Worm (Caenorhabditis elegans): ENCODE measurements around the gene josd-1.
"Not testable (repeated sequence)": the region's sequence is repeated elsewhere in the genome, so short reads cannot be mapped to it uniquely, and the experiment has no call there.

josd-1 gene

DNA sequence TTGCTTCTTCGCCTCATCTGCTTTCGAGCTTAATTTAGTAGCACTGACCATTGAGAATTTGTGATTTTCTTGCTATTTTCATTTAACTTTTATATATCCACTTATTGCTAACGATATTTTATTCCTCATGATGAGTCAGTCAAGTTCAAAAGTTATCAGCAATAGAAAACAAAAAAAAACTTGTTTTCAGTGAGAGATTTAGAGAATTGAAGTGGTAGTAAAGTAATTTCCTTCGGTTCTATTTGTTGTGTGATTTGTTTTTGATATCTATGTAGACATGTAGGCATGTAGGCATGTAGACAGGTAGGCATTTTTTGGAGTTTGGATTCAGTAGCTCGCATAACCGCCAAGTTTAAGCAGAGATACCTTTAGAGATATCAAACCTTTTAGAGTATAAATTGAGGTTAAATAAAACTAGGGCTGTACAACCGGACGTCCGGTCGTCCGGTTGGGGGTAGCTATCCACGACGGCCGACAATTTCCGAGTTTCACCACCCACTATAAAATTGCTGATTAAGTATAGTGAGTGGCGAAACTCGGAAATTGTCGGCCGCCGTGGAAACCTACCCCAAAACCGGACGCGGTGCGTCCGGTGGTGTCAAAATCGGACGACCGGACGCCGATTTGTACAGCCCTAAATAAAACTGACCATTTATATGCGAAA, 4.6 kb downstream of the josd-1 start, which contains the start of gene Y71H2AR.2:
TSS of gene Y71H2AR.2 (minus strand) at position 51 of the 664 bp plus-strand sequence.
- TF ChIP-seq tab-1 (GFP tag; IDR thresholded peaks at IDR 0.05) (no peak), klf-2 (GFP tag; conservative IDR thresholded peaks at IDR 0.05) (no peak), ztf-23 (GFP tag; IDR thresholded peaks at IDR 0.05) (no peak), ztf-29 (GFP tag; IDR thresholded peaks at IDR 0.05) (no peak), med-1 (GFP tag; optimal IDR thresholded peaks at IDR 0.05; ENCODE audit: insufficient read depth) (no peak)

DNA sequence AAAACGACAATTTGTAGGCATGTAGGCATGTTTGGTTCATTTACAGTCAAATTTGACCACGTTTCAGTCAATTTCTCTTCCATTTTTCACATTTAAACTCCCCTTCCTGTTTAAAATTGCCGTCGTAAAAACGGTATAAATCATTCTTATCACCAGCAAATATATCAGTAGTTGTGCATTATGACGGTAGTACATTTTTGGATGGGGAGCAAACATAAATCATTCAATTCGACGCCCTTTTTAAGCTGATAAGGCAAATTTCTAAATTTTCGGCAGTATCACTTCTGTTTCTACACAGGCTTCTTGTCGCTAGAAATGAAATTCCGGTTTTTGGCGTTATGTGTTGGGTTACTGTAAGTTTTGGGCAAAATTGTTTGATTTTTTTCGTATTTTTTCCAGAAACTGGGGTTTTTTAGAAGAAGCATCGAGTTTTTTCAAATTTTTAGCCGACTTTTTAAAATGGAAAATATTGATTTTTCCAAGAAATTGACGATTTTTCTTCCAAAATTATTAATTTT, 5.5 kb downstream of the josd-1 start, which contains the start of gene H34I24.2:
TSS of gene H34I24.2 (plus strand) at position 189 of the 518 bp plus-strand sequence.
- no peak for TF ChIP-seq ztf-23 (GFP tag; IDR thresholded peaks at IDR 0.05)
- no peak for TF ChIP-seq ref-1 (GFP tag; conservative IDR thresholded peaks at IDR 0.05)
- TF ChIP-seq T22C8.4 (GFP tag; IDR thresholded peaks at IDR 0.05), result no peak
- TF ChIP-seq klf-2 (GFP tag; conservative IDR thresholded peaks at IDR 0.05), result no peak
- TF ChIP-seq ztf-29 (GFP tag; IDR thresholded peaks at IDR 0.05), result no peak
- no peak for TF ChIP-seq med-1 (GFP tag; optimal IDR thresholded peaks at IDR 0.05; ENCODE audit: insufficient read depth)
- TF ChIP-seq cog-1 (tag; optimal IDR thresholded peaks at IDR 0.05), result no peak
- no peak for TF ChIP-seq tab-1 (GFP tag; IDR thresholded peaks at IDR 0.05)
- TF ChIP-seq flt-1 (GFP tag; IDR thresholded peaks at IDR 0.05), result no peak

DNA sequence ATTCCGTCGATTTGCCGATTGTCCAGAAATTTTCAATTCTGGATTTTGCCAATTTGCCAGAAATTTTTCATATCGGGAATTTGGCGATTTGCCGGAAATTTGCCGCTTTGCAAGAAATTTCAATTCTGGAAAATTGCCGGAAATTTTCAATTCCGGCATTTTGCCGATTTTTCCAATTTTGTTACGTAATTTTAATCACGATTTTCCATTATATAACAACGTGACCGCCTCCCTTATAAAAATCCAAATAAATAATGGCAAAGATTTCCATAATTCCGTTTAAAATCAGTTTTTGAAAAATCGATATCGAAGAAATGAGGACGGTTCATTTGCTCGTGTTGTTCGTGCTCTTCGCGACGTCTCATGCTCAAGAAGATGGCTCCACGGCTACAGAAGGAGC, 10.3 kb downstream of the josd-1 start, which contains the start of gene H34I24.1:
TSS of gene H34I24.1 (plus strand) at position 301 of the 400 bp plus-strand sequence.
- not testable (repeated sequence) for TF ChIP-seq tab-1 (GFP tag; IDR thresholded peaks at IDR 0.05); cog-1 (tag; optimal IDR thresholded peaks at IDR 0.05); ztf-23 (GFP tag; IDR thresholded peaks at IDR 0.05)

DNA sequence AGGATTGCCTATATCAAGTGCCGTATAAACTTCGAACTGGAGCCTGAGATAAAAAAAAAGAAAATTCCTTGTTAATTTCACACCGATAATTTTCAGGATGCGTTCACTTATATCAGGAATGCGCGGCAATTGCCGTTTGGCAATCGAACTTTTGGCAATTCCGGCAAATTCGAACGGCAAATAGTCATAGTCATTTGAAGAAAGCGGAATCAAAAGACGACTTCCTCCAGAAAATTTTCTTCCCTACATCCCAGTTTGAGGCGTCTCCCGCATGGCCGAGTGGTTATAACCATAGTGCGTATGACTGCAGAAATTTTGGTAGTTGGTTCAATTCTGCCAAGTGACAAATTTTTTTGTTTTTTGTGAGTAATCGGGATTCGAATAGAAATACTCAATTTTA, 19.5 kb downstream of the josd-1 start, which contains the start of gene F56F11.4:
TSS of gene F56F11.4 (plus strand) at position 301 of the 400 bp plus-strand sequence.
- TF ChIP-seq tab-1 (GFP tag; IDR thresholded peaks at IDR 0.05) (no peak), T22C8.4 (GFP tag; IDR thresholded peaks at IDR 0.05) (no peak), ztf-23 (GFP tag; IDR thresholded peaks at IDR 0.05) (no peak), klf-2 (GFP tag; conservative IDR thresholded peaks at IDR 0.05) (no peak), ztf-29 (GFP tag; IDR thresholded peaks at IDR 0.05) (no peak), cog-1 (tag; optimal IDR thresholded peaks at IDR 0.05) (no peak), ref-1 (GFP tag; conservative IDR thresholded peaks at IDR 0.05) (no peak), flt-1 (GFP tag; IDR thresholded peaks at IDR 0.05) (no peak), med-1 (GFP tag; optimal IDR thresholded peaks at IDR 0.05; ENCODE audit: insufficient read depth) (no peak)

DNA sequence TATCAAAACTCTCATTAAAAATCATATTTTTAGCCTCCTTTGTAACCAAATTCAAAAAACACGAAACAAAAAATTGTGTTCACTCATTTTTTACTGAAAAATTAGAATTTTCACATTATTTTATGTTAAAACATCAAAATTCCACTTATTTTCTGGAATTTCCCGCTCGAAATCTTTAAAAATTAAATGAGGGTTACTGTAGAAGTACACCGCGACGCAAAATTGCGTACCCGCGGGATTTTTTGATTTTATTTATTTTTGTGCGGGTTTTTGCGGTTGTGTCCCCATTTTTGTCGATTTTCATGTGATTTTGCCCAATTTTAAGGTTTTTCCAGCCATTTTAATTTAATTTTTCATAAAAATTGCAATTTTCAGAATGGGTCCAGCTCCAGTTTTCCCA, 21.9 kb downstream of the josd-1 start:
- no peak for TF ChIP-seq ztf-23 (GFP tag; IDR thresholded peaks at IDR 0.05)
- no peak for TF ChIP-seq cog-1 (tag; optimal IDR thresholded peaks at IDR 0.05)
- no peak for TF ChIP-seq ztf-29 (GFP tag; IDR thresholded peaks at IDR 0.05)
- no peak for TF ChIP-seq med-1 (GFP tag; optimal IDR thresholded peaks at IDR 0.05; ENCODE audit: insufficient read depth)
- no peak for TF ChIP-seq flt-1 (GFP tag; IDR thresholded peaks at IDR 0.05)
- no peak for TF ChIP-seq klf-2 (GFP tag; conservative IDR thresholded peaks at IDR 0.05)
- no peak for TF ChIP-seq ref-1 (GFP tag; conservative IDR thresholded peaks at IDR 0.05)
- no peak for TF ChIP-seq tab-1 (GFP tag; IDR thresholded peaks at IDR 0.05)
- TF ChIP-seq T22C8.4 (GFP tag; IDR thresholded peaks at IDR 0.05), result no peak

DNA sequence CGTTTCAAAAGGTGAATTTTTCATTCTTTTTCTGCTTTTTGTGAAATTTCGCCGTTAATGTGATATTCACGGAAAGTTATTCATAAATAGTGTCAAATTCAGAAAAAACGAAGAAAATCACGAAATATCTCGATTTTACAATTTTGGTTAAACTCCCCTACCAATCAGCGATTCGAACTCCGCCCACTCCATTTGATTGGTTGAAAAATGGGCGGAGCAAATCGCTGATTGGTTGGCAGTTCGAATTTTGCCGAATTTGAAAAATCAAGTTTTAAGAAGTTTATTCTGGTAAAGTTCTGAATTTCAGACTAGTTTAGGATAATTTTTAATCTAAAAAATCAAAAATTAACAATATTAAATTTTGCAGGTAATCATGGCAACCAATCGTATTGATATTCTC, 28.2 kb downstream of the josd-1 start:
- TF ChIP-seq ref-1 (GFP tag; conservative IDR thresholded peaks at IDR 0.05), result no peak
- TF ChIP-seq med-1 (GFP tag; optimal IDR thresholded peaks at IDR 0.05; ENCODE audit: insufficient read depth), result no peak
- no peak for TF ChIP-seq T22C8.4 (GFP tag; IDR thresholded peaks at IDR 0.05)
- TF ChIP-seq ztf-23 (GFP tag; IDR thresholded peaks at IDR 0.05), result no peak
- TF ChIP-seq cog-1 (tag; optimal IDR thresholded peaks at IDR 0.05), result no peak
- TF ChIP-seq klf-2 (GFP tag; conservative IDR thresholded peaks at IDR 0.05), result no peak
- TF ChIP-seq tab-1 (GFP tag; IDR thresholded peaks at IDR 0.05), result no peak
- no peak for TF ChIP-seq ztf-29 (GFP tag; IDR thresholded peaks at IDR 0.05)
- TF ChIP-seq flt-1 (GFP tag; IDR thresholded peaks at IDR 0.05), result no peak

DNA sequence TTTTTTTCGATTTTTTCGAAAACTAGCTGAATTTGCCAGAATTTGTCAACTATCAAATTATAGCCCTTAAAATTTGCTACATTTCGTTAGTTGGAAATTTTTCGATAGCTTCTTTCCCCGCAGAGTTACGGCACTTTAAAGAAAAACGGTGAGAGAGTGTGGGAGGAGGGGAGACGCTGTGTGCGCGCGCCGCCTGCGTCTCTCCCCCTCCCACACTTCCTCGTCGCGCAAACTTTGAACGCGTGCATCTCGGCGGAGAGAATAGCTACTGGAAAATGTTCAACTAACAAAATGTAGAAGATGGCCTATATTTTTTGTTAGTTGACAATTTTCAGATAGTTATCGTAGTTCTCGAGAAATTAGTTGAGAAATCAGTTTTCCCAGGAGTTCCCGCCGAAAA, 30.2 kb downstream of the josd-1 start:
- no peak for TF ChIP-seq flt-1 (GFP tag; IDR thresholded peaks at IDR 0.05)
- no peak for TF ChIP-seq med-1 (GFP tag; optimal IDR thresholded peaks at IDR 0.05; ENCODE audit: insufficient read depth)
- no peak for TF ChIP-seq tab-1 (GFP tag; IDR thresholded peaks at IDR 0.05)
- no peak for TF ChIP-seq ztf-29 (GFP tag; IDR thresholded peaks at IDR 0.05)
- TF ChIP-seq cog-1 (tag; optimal IDR thresholded peaks at IDR 0.05), result no peak
- TF ChIP-seq ztf-23 (GFP tag; IDR thresholded peaks at IDR 0.05), result no peak
- no peak for TF ChIP-seq ref-1 (GFP tag; conservative IDR thresholded peaks at IDR 0.05)

DNA sequence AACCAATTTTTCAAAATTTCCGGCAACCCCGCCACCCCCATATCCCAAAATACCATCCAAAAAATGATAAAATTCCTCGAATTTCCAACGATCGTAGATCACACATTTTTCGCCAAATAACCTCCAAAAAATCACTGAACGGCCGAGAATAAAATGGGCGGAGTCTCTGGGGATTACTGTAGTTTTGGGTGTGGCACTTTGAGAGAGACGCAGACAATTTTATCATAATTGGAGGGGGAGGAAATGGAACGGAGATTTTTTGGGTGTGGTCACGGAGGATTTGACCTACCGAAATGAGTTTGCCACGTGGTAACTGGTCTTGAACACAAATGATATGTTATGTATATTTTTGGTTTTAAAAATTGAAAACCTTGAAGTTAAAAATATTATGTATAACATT, 32.0 kb downstream of the josd-1 start:
- TF ChIP-seq ref-1 (GFP tag; conservative IDR thresholded peaks at IDR 0.05) (no peak), tab-1 (GFP tag; IDR thresholded peaks at IDR 0.05) (no peak), flt-1 (GFP tag; IDR thresholded peaks at IDR 0.05) (no peak), med-1 (GFP tag; optimal IDR thresholded peaks at IDR 0.05; ENCODE audit: insufficient read depth) (no peak), ztf-29 (GFP tag; IDR thresholded peaks at IDR 0.05) (no peak), ztf-23 (GFP tag; IDR thresholded peaks at IDR 0.05) (no peak), cog-1 (tag; optimal IDR thresholded peaks at IDR 0.05) (no peak), klf-2 (GFP tag; conservative IDR thresholded peaks at IDR 0.05) (no peak), T22C8.4 (GFP tag; IDR thresholded peaks at IDR 0.05) (no peak)

DNA sequence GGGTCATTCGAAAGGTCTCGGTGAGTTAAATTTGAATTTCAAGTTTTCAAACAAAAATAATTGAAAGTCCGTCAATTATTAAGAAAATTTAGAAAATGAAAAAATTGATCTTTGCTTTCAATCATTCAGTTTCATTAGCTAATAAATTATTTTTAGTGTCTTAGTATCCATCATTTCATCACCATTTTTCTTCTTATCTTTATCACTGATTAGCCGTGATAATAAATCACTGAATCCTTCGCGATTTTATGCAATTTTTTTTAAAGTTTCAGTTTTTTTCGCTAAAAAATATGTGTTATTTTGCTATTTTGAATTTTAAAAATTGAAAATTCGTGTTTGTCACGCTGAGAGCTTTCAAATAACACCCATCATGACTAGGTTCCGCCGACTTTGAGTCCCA, 32.6 kb downstream of the josd-1 start:
- TF ChIP-seq ref-1 (GFP tag; conservative IDR thresholded peaks at IDR 0.05) (no peak), ztf-23 (GFP tag; IDR thresholded peaks at IDR 0.05) (no peak), klf-2 (GFP tag; conservative IDR thresholded peaks at IDR 0.05) (no peak), flt-1 (GFP tag; IDR thresholded peaks at IDR 0.05) (no peak)

DNA sequence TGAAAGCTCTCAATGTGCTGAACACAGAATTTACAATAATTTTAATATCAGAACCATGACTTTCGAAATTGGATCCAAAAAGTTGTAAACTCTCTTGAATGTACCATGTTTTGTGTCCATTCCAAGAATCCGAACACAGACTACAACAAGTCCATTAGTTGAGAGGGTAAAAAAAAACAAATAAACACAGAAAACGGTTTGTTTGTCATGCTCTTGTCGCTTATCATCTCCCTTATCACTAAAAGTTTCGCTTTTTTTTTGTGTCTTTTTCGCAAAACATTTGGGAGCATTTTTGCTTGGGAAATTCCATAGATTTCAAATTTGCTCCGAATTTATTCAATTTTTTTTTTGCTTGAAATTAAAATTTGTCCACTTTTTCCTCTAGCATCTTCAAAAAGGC, 33.1 kb downstream of the josd-1 start:
- TF ChIP-seq tab-1 (GFP tag; IDR thresholded peaks at IDR 0.05), result no peak
- no peak for TF ChIP-seq med-1 (GFP tag; optimal IDR thresholded peaks at IDR 0.05; ENCODE audit: insufficient read depth)
- no peak for TF ChIP-seq ztf-29 (GFP tag; IDR thresholded peaks at IDR 0.05)
- TF ChIP-seq flt-1 (GFP tag; IDR thresholded peaks at IDR 0.05), result no peak
- TF ChIP-seq T22C8.4 (GFP tag; IDR thresholded peaks at IDR 0.05), result no peak
- TF ChIP-seq klf-2 (GFP tag; conservative IDR thresholded peaks at IDR 0.05), result no peak
- TF ChIP-seq ztf-23 (GFP tag; IDR thresholded peaks at IDR 0.05), result no peak
- TF ChIP-seq cog-1 (tag; optimal IDR thresholded peaks at IDR 0.05), result no peak
- no peak for TF ChIP-seq ref-1 (GFP tag; conservative IDR thresholded peaks at IDR 0.05)

Data from whole organism, midembryonic.